Worm (Caenorhabditis elegans) whole organism, midembryonic: ENCODE results near the gene srlf-14.

Source experiments
- T22C8.4 ChIP-seq: fragments of 200-800 bp; sonication (Bioruptor generic); IDR thresholded peaks from 2 replicates; pipeline ENCODE4 v1.3.6; 2022; ENCODE audit warnings: missing genetic modification characterization, missing compliant biosample characterization
- cog-1 ChIP-seq: sonication (generic microtip); optimal IDR thresholded peaks from 2 replicates; lab custom pipeline; 2016; ENCODE audit warnings: missing genetic modification characterization, missing compliant biosample characterization
- flt-1 ChIP-seq: fragments of 200-800 bp; sonication (Bioruptor generic); IDR thresholded peaks from 2 replicates; pipeline ENCODE4 v1.3.6; 2022; ENCODE audit warnings: missing genetic modification characterization, missing compliant biosample characterization
- klf-2 ChIP-seq: fragments of 200-800 bp; sonication (Bioruptor generic); conservative IDR thresholded peaks from 2 replicates; pipeline ENCODE4 v1.3.6; 2022; ENCODE audit warnings: missing genetic modification reagents, missing genetic modification characterization, missing compliant biosample characterization
- med-1 ChIP-seq: sonication (generic microtip); optimal IDR thresholded peaks from 2 replicates; lab custom pipeline; 2017; ENCODE audit warnings: missing genetic modification characterization, mild to moderate bottlenecking, missing compliant biosample characterization, antibody characterized with exemption, missing genetic modification reagents; ENCODE audit not compliant: insufficient read depth
- ref-1 ChIP-seq: fragments of 200-800 bp; sonication (Bioruptor generic); conservative IDR thresholded peaks from 2 replicates; pipeline ENCODE4 v1.3.6; 2022; ENCODE audit warnings: missing genetic modification reagents, missing genetic modification characterization, missing compliant biosample characterization
- tab-1 ChIP-seq: fragments of 200-800 bp; sonication (Bioruptor generic); IDR thresholded peaks from 2 replicates; pipeline ENCODE4 v1.3.6; 2022; ENCODE audit warnings: missing genetic modification characterization, missing compliant biosample characterization
- ztf-23 ChIP-seq: fragments of 200-800 bp; sonication (Bioruptor generic); IDR thresholded peaks from 2 replicates; pipeline ENCODE4 v1.3.6; 2022; ENCODE audit warnings: missing genetic modification reagents, missing genetic modification characterization, missing compliant biosample characterization
- ztf-29 ChIP-seq: fragments of 200-800 bp; sonication (Bioruptor generic); IDR thresholded peaks from 2 replicates; pipeline ENCODE4 v1.3.6; 2022; ENCODE audit warnings: missing genetic modification reagents, missing genetic modification characterization, missing compliant biosample characterization

The srlf-14 gene

DNA sequence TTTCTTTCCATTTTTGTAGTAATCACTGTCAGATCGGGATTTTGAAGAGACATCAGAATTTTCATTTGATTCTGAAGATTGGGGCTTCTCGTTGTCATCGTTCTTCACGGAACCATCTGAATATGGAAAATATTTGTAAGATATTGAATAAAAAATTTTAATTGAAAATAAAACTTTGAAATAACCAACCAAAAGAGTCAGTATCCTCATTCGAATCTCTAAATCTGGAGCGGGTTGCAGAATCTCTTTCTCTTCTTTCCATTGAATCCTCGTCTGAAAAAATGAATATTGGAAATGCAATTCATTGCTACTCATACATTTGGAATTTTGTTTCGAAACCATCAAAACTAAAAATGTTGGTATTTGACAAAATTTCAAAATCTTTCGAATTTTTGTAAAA, 4.0 kb upstream of the srlf-14 start:
- TF ChIP-seq ztf-23 (GFP tag; lab: Robert Waterston, UW) (no peak), klf-2 (GFP tag; lab: Robert Waterston, UW) (no peak), cog-1 (tag; lab: Kevin White, UChicago) (no peak), med-1 (GFP tag; lab: Kevin White, UChicago) (no peak), ztf-29 (GFP tag; lab: Robert Waterston, UW) (no peak), T22C8.4 (GFP tag; lab: Robert Waterston, UW) (no peak), tab-1 (GFP tag; lab: Robert Waterston, UW) (no peak), flt-1 (GFP tag; lab: Robert Waterston, UW) (no peak), ref-1 (no peak)

DNA sequence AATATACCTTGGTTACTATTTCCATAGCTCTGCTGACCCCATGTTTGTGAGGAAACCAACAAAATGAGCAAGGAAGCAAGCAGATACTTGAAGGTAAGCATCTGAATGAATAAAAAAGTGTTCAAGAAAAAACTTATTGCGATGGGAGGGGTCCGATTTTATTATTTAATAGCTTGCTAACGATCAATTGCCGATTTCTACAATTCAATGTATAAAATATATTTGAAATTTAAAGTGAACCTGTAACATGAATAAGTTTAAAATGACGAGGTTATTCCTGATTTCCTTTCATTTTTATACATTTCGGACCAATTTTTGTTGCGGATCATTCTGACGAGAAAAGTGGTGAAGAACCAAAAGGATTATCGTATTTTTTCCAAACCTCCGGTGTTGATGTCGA, 2.4 kb upstream of the srlf-14 start, which contains the start of gene srlf-13:
TSS of gene srlf-13 (minus strand) at position 101 of the 400 bp plus-strand sequence.
- TF ChIP-seq ztf-23 (GFP tag; lab: Robert Waterston, UW), result no peak

DNA sequence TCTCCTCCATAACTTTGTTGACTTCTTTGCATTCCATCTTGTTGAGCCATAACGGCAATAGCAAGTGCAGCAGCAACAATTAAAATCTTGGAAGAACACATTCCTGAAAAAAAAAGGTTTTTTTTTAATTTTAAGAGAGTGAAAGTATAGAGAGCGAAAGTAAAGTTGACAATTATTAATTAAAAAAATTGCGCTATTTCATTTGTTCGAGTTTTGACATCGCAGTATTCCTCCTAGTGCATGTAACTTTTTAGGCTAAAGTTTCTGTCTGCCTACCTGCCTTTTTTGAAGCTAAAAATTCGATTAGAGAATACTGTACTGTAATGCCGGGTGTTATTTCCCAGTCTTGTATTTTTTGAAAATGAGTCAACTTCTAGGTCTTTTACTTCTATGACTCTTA, 2.2 kb downstream of the srlf-14 start, which contains the start of gene srlf-12:
TSS of gene srlf-12 (minus strand) at position 101 of the 400 bp plus-strand sequence.
- TF ChIP-seq klf-2 (GFP tag; lab: Robert Waterston, UW) (no peak), tab-1 (GFP tag; lab: Robert Waterston, UW) (no peak), T22C8.4 (GFP tag; lab: Robert Waterston, UW) (no peak), flt-1 (GFP tag; lab: Robert Waterston, UW) (no peak), med-1 (GFP tag; lab: Kevin White, UChicago) (no peak), ztf-23 (GFP tag; lab: Robert Waterston, UW) (no peak), ref-1 (no peak), ztf-29 (GFP tag; lab: Robert Waterston, UW) (no peak), cog-1 (tag; lab: Kevin White, UChicago) (no peak)

DNA sequence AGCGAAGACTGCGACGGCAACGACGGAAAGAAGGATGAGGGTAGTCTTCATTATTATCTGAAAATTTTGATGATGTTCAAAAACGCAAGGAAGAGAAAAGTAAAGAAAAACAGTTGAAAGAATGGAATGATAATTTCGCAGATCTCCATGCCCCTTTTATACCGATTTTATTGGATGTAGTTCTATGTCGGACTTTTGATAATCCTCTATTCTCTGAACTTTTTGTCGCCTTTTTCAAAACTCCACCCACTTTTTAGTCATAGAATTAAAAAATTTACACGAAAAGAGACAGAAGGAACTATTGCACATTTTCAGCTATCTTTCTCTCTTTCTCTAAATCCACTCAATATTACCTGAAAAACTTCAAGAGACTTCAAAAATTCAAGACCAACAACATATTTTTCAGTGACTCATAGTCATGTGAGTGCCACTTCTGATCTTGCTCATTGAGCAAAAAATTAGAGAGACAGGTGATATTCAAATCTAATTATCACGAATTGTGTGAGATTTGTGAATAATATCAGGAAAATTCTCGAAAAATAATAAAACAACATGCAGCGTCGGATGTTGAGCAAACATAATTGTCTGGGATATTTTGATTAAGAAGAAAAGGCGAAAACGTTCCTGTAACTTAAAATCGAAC, 4.2 kb downstream of the srlf-14 start, which contains the start of gene F13E9.15:
TSS of gene F13E9.15 (minus strand) at position 51 of the 643 bp plus-strand sequence.
- TF ChIP-seq med-1 (GFP tag; lab: Kevin White, UChicago) (no peak), tab-1 (GFP tag; lab: Robert Waterston, UW) (no peak), ref-1 (no peak), ztf-23 (GFP tag; lab: Robert Waterston, UW) (no peak), flt-1 (GFP tag; lab: Robert Waterston, UW) (no peak), cog-1 (tag; lab: Kevin White, UChicago) (no peak), klf-2 (GFP tag; lab: Robert Waterston, UW) (no peak), ztf-29 (GFP tag; lab: Robert Waterston, UW) (no peak), T22C8.4 (GFP tag; lab: Robert Waterston, UW) (no peak)

DNA sequence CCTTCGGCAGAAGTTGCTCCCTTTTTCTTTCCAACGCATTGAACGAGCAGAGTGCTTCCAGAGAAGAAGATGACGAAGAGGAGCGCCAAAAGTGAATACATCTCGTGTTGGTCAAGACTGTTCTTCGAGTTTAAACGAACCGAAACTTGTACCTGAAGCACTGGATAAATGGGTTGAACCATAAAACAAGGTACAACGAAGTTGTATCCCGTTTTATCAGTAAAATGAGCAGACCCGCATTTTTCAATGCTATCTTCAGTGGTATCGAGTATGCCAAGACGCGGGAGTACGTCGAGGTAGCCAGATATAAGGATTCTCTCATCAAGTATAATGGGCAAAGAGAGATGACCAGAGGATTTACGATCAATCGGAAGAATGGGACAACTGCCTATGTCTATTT, 6.9 kb downstream of the srlf-14 start, which contains the start of gene F13E9.16:
TSS of gene F13E9.16 (minus strand) at position 101 of the 400 bp plus-strand sequence.
- TF ChIP-seq T22C8.4 (GFP tag; lab: Robert Waterston, UW) (no peak), med-1 (GFP tag; lab: Kevin White, UChicago) (no peak), klf-2 (GFP tag; lab: Robert Waterston, UW) (no peak), ztf-23 (GFP tag; lab: Robert Waterston, UW) (no peak)

DNA sequence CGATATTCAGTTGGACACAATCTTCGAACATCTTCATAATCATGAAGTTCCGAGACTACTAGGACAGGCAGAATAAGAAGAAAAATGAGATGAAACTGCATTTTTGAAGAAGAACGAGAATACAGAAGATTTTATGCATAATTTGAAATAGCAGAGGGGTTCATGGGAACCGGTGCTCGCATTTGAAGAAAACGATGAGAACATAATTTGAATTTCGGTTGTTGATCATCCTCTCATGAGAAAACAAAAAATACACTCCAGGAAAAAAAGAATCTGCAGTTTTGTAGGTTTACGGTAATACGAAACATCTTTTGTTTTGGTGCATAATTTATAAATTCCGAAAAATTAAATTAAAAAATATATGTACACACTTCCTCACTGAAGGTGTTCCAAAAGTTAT, 8.2 kb downstream of the srlf-14 start, which contains the start of gene srlf-11:
TSS of gene srlf-11 (minus strand) at position 101 of the 400 bp plus-strand sequence.
- no peak for TF ChIP-seq cog-1 (tag; lab: Kevin White, UChicago)
- no peak for TF ChIP-seq T22C8.4 (GFP tag; lab: Robert Waterston, UW)
- TF ChIP-seq ztf-23 (GFP tag; lab: Robert Waterston, UW), result no peak
- TF ChIP-seq tab-1 (GFP tag; lab: Robert Waterston, UW), result no peak
- no peak for TF ChIP-seq ztf-29 (GFP tag; lab: Robert Waterston, UW)
- TF ChIP-seq klf-2 (GFP tag; lab: Robert Waterston, UW), result no peak

DNA sequence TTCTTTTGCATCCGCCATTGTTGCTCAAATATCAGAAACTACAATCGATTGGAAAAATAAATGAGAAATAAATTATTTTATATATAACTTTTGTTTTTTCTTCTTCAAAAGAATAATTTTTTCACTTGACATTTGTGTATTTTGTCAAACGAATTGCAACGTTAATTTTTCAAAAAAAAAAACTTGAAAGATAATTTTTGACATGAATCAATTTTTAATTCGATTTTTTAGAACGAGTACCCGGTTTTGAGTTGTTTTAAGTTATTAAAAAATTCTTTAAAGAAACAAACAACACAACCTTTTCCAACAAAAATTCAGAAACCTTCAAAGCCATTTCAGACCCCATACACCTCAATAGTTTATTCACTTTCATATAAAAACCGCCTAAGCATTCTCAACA, 9.9 kb downstream of the srlf-14 start, which contains the start of gene F13E9.5:
TSS of gene F13E9.5 (minus strand) at position 101 of the 400 bp plus-strand sequence.
- TF ChIP-seq flt-1 (GFP tag; lab: Robert Waterston, UW), result no peak
- TF ChIP-seq tab-1 (GFP tag; lab: Robert Waterston, UW), result no peak
- no peak for TF ChIP-seq ztf-29 (GFP tag; lab: Robert Waterston, UW)
- TF ChIP-seq cog-1 (tag; lab: Kevin White, UChicago), result no peak
- TF ChIP-seq ref-1, result no peak
- no peak for TF ChIP-seq klf-2 (GFP tag; lab: Robert Waterston, UW)
- TF ChIP-seq med-1 (GFP tag; lab: Kevin White, UChicago), result no peak
- no peak for TF ChIP-seq ztf-23 (GFP tag; lab: Robert Waterston, UW)
- no peak for TF ChIP-seq T22C8.4 (GFP tag; lab: Robert Waterston, UW)

DNA sequence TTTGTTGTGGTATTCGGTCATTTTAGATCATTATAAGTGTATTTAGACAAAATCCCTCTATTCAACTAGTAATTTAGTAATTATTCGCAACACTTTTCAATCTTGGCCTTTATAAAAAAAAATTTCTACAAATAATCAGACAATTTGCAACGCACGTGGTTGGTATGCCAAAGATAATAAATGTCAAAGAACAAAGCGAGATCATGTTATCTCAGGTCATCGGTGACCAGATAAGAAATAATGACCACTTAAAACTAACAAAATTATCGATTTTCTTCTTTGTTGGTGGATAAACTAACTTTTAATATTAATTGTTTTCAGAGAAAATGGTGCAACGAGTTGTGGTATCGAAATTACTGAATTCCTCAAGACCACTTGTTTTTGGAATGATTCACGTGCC, 12.9 kb downstream of the srlf-14 start, which contains the start of gene F13E9.13:
TSS of gene F13E9.13 (plus strand) at position 317 of the 400 bp plus-strand sequence.
- TF ChIP-seq cog-1 (tag; lab: Kevin White, UChicago) (no peak), ztf-23 (GFP tag; lab: Robert Waterston, UW) (no peak), tab-1 (GFP tag; lab: Robert Waterston, UW) (no peak), klf-2 (GFP tag; lab: Robert Waterston, UW) (no peak), ztf-29 (GFP tag; lab: Robert Waterston, UW) (no peak), flt-1 (GFP tag; lab: Robert Waterston, UW) (no peak), ref-1 (no peak), T22C8.4 (GFP tag; lab: Robert Waterston, UW) (no peak)

DNA sequence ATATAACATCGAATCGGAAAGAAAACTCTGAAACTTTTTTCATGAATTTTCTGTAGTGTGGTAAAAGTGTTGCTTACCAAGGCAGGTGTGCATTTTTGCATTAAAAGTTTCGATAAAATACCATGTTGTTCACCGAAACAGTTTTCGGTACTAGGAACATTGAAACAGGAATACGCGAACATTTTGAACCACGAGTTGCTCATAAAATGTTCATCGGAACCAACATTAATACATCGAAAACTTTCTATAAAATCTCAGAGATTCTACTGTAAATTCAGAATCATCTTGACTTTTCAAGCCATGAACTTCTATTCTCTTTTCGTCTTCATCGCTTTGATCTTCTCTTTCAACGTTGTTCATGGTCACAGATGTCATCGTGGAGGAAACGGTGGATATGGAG, 13.9 kb downstream of the srlf-14 start, which contains the start of gene fipr-15:
TSS of gene fipr-15 (plus strand) at position 301 of the 400 bp plus-strand sequence.
- TF ChIP-seq med-1 (GFP tag; lab: Kevin White, UChicago) (no peak), ztf-29 (GFP tag; lab: Robert Waterston, UW) (no peak), cog-1 (tag; lab: Kevin White, UChicago) (no peak), ztf-23 (GFP tag; lab: Robert Waterston, UW) (no peak), flt-1 (GFP tag; lab: Robert Waterston, UW) (no peak), ref-1 (no peak), tab-1 (GFP tag; lab: Robert Waterston, UW) (no peak), T22C8.4 (GFP tag; lab: Robert Waterston, UW) (no peak), klf-2 (GFP tag; lab: Robert Waterston, UW) (no peak)
